Worm (Caenorhabditis elegans) whole organism, young adult: ENCODE measurements around the gene F14H3.14.

Experiments used
- B0019.2 ChIP-seq: fragments of 200-800 bp; sonication (Bioruptor generic); conservative IDR thresholded peaks from 2 replicates; pipeline ENCODE4 v1.3.6; 2022; ENCODE audit warnings: missing genetic modification reagents, missing genetic modification characterization, missing compliant biosample characterization
- B0035.1 ChIP-seq: sonication (generic microtip); optimal IDR thresholded peaks from 2 replicates; lab custom pipeline; 2016; ENCODE audit warnings: missing genetic modification characterization, mild to moderate bottlenecking, missing compliant biosample characterization, missing genotype, missing genetic modification reagents
- B0261.1 ChIP-seq: sonication (generic microtip); optimal IDR thresholded peaks from 2 replicates; lab custom pipeline; 2016; ENCODE audit warnings: mild to moderate bottlenecking, missing genetic modification characterization, moderate library complexity, missing compliant biosample characterization
- B0336.3 ChIP-seq: fragments of 200-800 bp; sonication (Bioruptor generic); IDR thresholded peaks from 2 replicates; pipeline ENCODE4 v1.3.6; 2022; ENCODE audit warnings: missing genetic modification characterization, missing compliant biosample characterization
- D2030.7 ChIP-seq: fragments of 200-800 bp; sonication (Bioruptor generic); IDR thresholded peaks from 2 replicates; pipeline ENCODE4 v1.3.6; 2022; ENCODE audit warnings: missing genetic modification reagents, missing genetic modification characterization, missing compliant biosample characterization
- F23B12.7 ChIP-seq: sonication (generic microtip); optimal IDR thresholded peaks from 2 replicates; lab custom pipeline; 2017; ENCODE audit warnings: missing genetic modification characterization, mild to moderate bottlenecking, missing compliant biosample characterization, antibody characterized with exemption, moderate library complexity; ENCODE audit not compliant: insufficient read depth
- F49E8.2 ChIP-seq: sonication (generic microtip); optimal IDR thresholded peaks from 3 replicates; lab custom pipeline; 2017; ENCODE audit warnings: missing genetic modification characterization, mild to moderate bottlenecking, missing compliant biosample characterization, antibody characterized with exemption, moderate library complexity; ENCODE audit not compliant: insufficient read depth
- F52B5.7 ChIP-seq: sonication (generic microtip); optimal IDR thresholded peaks from 2 replicates; lab custom pipeline; 2016; ENCODE audit warnings: mild to moderate bottlenecking, missing genetic modification characterization, missing compliant biosample characterization
- K11D2.4 ChIP-seq: fragments of 200-800 bp; sonication (Bioruptor generic); IDR thresholded peaks from 2 replicates; pipeline ENCODE4 v1.3.6; 2022; ENCODE audit warnings: missing genetic modification reagents, missing genetic modification characterization, missing compliant biosample characterization
- Y79H2A.3 ChIP-seq: fragments of 200-800 bp; sonication (Bioruptor generic); conservative IDR thresholded peaks from 2 replicates; pipeline ENCODE4 v1.3.6; 2022; ENCODE audit warnings: missing genetic modification reagents, missing genetic modification characterization, missing compliant biosample characterization
- Y95B8A.8 ChIP-seq: fragments of 200-800 bp; sonication (Bioruptor generic); IDR thresholded peaks from 2 replicates; pipeline ENCODE4 v1.3.6; 2022; ENCODE audit warnings: missing genetic modification reagents, missing genetic modification characterization, missing compliant biosample characterization
- aptf-2 ChIP-seq: fragments of 200-800 bp; sonication (Bioruptor generic); conservative IDR thresholded peaks from 2 replicates; pipeline ENCODE4 v1.3.6; 2022; ENCODE audit warnings: missing genetic modification reagents, missing genetic modification characterization, missing compliant biosample characterization
- aptf-3 ChIP-seq: fragments of 200-800 bp; sonication (Bioruptor generic); IDR thresholded peaks from 2 replicates; pipeline ENCODE4 v1.3.6; 2022; ENCODE audit warnings: missing genetic modification characterization, missing compliant biosample characterization
- atf-7 ChIP-seq: sonication (generic microtip); optimal IDR thresholded peaks from 2 replicates; lab custom pipeline; 2017; ENCODE audit warnings: mild to moderate bottlenecking, missing genetic modification characterization, missing compliant biosample characterization
- athp-1 ChIP-seq: sonication (generic microtip); optimal IDR thresholded peaks from 2 replicates; lab custom pipeline; 2017; ENCODE audit warnings: mild to moderate bottlenecking, missing genetic modification characterization, missing compliant biosample characterization
- attf-3 ChIP-seq: fragments of 200-800 bp; sonication (Bioruptor generic); conservative IDR thresholded peaks from 2 replicates; pipeline ENCODE4 v1.3.6; 2022; ENCODE audit warnings: missing genetic modification reagents, missing genetic modification characterization, missing compliant biosample characterization
- attf-6 ChIP-seq: fragments of 200-800 bp; sonication (Bioruptor generic); IDR thresholded peaks from 2 replicates; pipeline ENCODE4 v1.3.6; 2022; ENCODE audit warnings: missing genetic modification reagents, missing genetic modification characterization, missing compliant biosample characterization
- bed-1 ChIP-seq: fragments of 200-800 bp; sonication (Bioruptor generic); IDR thresholded peaks from 2 replicates; pipeline ENCODE4 v1.3.6; 2022; ENCODE audit warnings: missing genetic modification reagents, missing genetic modification characterization, missing compliant biosample characterization
- ceh-27 ChIP-seq: fragments of 200-800 bp; sonication (Bioruptor generic); optimal IDR thresholded peaks from 2 replicates; lab custom pipeline; 2018; ENCODE audit warnings: mild to moderate bottlenecking, missing genetic modification characterization, moderate library complexity, missing compliant biosample characterization
- chd-7 ChIP-seq: sonication (generic microtip); optimal IDR thresholded peaks from 2 replicates; lab custom pipeline; 2016; ENCODE audit warnings: mild to moderate bottlenecking, missing genetic modification characterization, moderate library complexity, missing compliant biosample characterization
- die-1 ChIP-seq: sonication (generic microtip); optimal IDR thresholded peaks from 2 replicates; lab custom pipeline; 2016; ENCODE audit warnings: missing genotype, mild to moderate bottlenecking, missing genetic modification characterization, missing compliant biosample characterization
- dox-1 ChIP-seq: fragments of 200-800 bp; sonication (Bioruptor generic); IDR thresholded peaks from 2 replicates; pipeline ENCODE4 v1.3.6; 2022; ENCODE audit warnings: missing genetic modification reagents, missing genetic modification characterization, missing compliant biosample characterization
- efl-1 ChIP-seq: fragments of 150-350 bp; optimal IDR thresholded peaks from 2 replicates; lab custom pipeline; 2014; ENCODE audit warnings: missing biosample characterization, missing genetic modification reagents, missing genetic modification characterization
- egl-18 ChIP-seq: fragments of 200-800 bp; sonication (Bioruptor generic); IDR thresholded peaks from 2 replicates; pipeline ENCODE4 v1.3.6; 2022; ENCODE audit warnings: missing genetic modification reagents, missing genetic modification characterization, missing compliant biosample characterization
- ekl-4 ChIP-seq: fragments of 200-800 bp; sonication (Bioruptor generic); IDR thresholded peaks from 2 replicates; pipeline ENCODE4 v1.3.6; 2022; ENCODE audit warnings: missing genetic modification reagents, missing genetic modification characterization, missing compliant biosample characterization
- him-1 ChIP-seq: sonication (generic microtip); optimal IDR thresholded peaks from 2 replicates; lab custom pipeline; 2016; ENCODE audit warnings: missing genotype, missing genetic modification reagents, missing genetic modification characterization, missing compliant biosample characterization
- hlh-12 ChIP-seq: sonication (generic microtip); optimal IDR thresholded peaks from 2 replicates; lab custom pipeline; 2016; ENCODE audit warnings: missing genetic modification characterization, missing compliant biosample characterization
- lin-26 ChIP-seq: fragments of 200-800 bp; sonication (Bioruptor generic); IDR thresholded peaks from 2 replicates; pipeline ENCODE4 v1.3.6; 2022; ENCODE audit warnings: missing genetic modification reagents, missing genetic modification characterization, missing compliant biosample characterization
- lir-1 ChIP-seq: fragments of 200-800 bp; sonication (Bioruptor generic); conservative IDR thresholded peaks from 2 replicates; pipeline ENCODE4 v1.3.6; 2022; ENCODE audit warnings: missing genetic modification reagents, missing genetic modification characterization, missing compliant biosample characterization
- madf-3 ChIP-seq: fragments of 200-800 bp; sonication (Bioruptor generic); IDR thresholded peaks from 2 replicates; pipeline ENCODE4 v1.3.6; 2022; ENCODE audit warnings: missing genetic modification reagents, missing genetic modification characterization, missing compliant biosample characterization
- madf-6 ChIP-seq: fragments of 200-800 bp; sonication (Bioruptor generic); IDR thresholded peaks from 2 replicates; pipeline ENCODE4 v1.3.6; 2022; ENCODE audit warnings: missing genetic modification reagents, missing genetic modification characterization, missing compliant biosample characterization
- madf-8 ChIP-seq: fragments of 200-800 bp; sonication (Bioruptor generic); conservative IDR thresholded peaks from 2 replicates; pipeline ENCODE4 v1.3.6; 2022; ENCODE audit warnings: missing genetic modification reagents, missing genetic modification characterization, missing compliant biosample characterization
- mes-4 ChIP-seq: sonication (generic microtip); optimal IDR thresholded peaks from 2 replicates; lab custom pipeline; 2016; ENCODE audit warnings: missing genotype, missing genetic modification characterization, missing compliant biosample characterization
- nfya-1 ChIP-seq: sonication (generic microtip); optimal IDR thresholded peaks from 2 replicates; lab custom pipeline; 2017; ENCODE audit warnings: antibody characterized with exemption, missing compliant biosample characterization, missing genetic modification characterization, borderline replicate concordance; ENCODE audit not compliant: insufficient read depth
- nfyb-1 ChIP-seq: fragments of 200-800 bp; sonication (Bioruptor generic); IDR thresholded peaks from 2 replicates; pipeline ENCODE4 v1.3.6; 2022; ENCODE audit warnings: missing genetic modification reagents, missing genetic modification characterization, missing compliant biosample characterization
- tbp1 ChIP-seq: fragments of 200-800 bp; sonication (Bioruptor generic); optimal IDR thresholded peaks from 2 replicates; lab custom pipeline; 2018; ENCODE audit warnings: mild to moderate bottlenecking, missing genetic modification characterization, missing compliant biosample characterization
- tlf-1 ChIP-seq: fragments of 200-800 bp; sonication (Bioruptor generic); optimal IDR thresholded peaks from 2 replicates; lab custom pipeline; 2018; ENCODE audit warnings: mild to moderate bottlenecking, missing genetic modification characterization, missing compliant biosample characterization
- unc-130 ChIP-seq: sonication (generic microtip); optimal IDR thresholded peaks from 2 replicates; lab custom pipeline; 2016; ENCODE audit warnings: missing genetic modification reagents, missing genetic modification characterization, missing compliant biosample characterization
- xnd-1 ChIP-seq: sonication (generic microtip); optimal IDR thresholded peaks from 2 replicates; lab custom pipeline; 2016; ENCODE audit warnings: missing genotype, missing genetic modification reagents, missing genetic modification characterization, missing compliant biosample characterization
- zfh-2 ChIP-seq: fragments of 200-800 bp; sonication (Bioruptor generic); conservative IDR thresholded peaks from 2 replicates; pipeline ENCODE4 v1.3.6; 2022; ENCODE audit warnings: missing genetic modification reagents, missing genetic modification characterization, missing compliant biosample characterization
- ztf-18 ChIP-seq: sonication (generic microtip); optimal IDR thresholded peaks from 2 replicates; lab custom pipeline; 2016; ENCODE audit warnings: missing genotype, mild to moderate bottlenecking, missing genetic modification characterization, missing compliant biosample characterization
- ztf-22 ChIP-seq: fragments of 200-800 bp; sonication (Bioruptor generic); optimal IDR thresholded peaks from 2 replicates; lab custom pipeline; 2018; ENCODE audit warnings: mild to moderate bottlenecking, missing genetic modification characterization, moderate library complexity, missing compliant biosample characterization
- ztf-6 ChIP-seq: fragments of 200-800 bp; sonication (Bioruptor generic); IDR thresholded peaks from 2 replicates; pipeline ENCODE4 v1.3.6; 2022; ENCODE audit warnings: missing genetic modification reagents, missing genetic modification characterization, missing compliant biosample characterization

F14H3.14 gene

DNA sequence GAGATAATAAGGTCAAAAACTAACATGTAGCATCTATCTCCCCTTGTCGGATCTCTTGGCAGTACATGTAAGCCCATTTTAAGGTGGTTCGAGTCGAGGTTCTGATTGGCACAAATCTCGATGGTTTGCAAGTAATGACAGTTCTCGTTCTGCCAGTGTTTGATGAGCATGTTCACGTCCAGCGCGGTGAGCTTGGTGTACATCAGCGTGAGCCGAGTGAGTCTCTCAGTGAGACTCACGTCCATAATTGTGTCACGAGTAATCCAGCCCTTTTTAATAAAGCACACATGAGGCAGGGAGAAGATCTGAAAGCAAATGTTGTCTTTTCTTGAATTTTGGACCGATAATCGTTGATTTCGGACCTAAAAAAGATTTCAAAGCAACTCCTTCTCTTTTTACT, 29.9 kb downstream of the F14H3.14 start, which contains the start of gene T10C6.16:
Gene T10C6.16 (minus strand): TSS at position 245 of the 400 bp plus-strand sequence.
- TF ChIP-seq dox-1 (no peak), nfyb-1 (GFP tag; lab: Robert Waterston, UW) (no peak), ztf-6 (GFP tag; lab: Robert Waterston, UW) (no peak), hlh-12 (tag; lab: Kevin White, UChicago) (no peak), lir-1 (no peak), atf-7 (no peak), K11D2.4 (no peak), tlf-1 (no peak), F23B12.7 (no peak), nfya-1 (tag; lab: Kevin White, UChicago) (no peak), lin-26 (GFP tag; lab: Robert Waterston, UW) (no peak), B0019.2 (no peak)

DNA sequence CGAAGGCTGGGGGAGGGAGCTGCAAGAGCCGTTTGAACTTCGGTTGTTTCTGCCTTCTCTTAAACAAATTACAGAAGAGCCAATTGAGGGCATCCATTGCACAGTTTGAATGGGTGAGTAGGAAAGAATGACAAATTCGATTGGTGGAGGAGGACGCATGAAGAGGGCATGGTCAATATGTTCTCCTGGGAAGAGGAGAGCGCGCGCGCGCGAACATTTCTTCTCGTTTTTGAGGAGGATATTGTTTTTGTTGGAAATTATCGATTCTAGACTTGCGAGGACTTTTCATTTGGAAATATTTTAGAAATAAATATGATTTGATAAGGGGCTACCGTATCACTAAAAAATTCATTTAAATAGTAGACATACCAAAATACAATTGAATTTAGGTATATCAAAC, 31.1 kb downstream of the F14H3.14 start, which contains the start of gene T10C6.7:
Gene T10C6.7 (minus strand): TSS at position 143 of the 400 bp plus-strand sequence.
- TF ChIP-seq die-1 (tag; lab: Kevin White, UChicago) (no peak), efl-1 (GFP tag; lab: Kevin White, UChicago) (peak; percentile 34), Y79H2A.3 (GFP tag; lab: Robert Waterston, UW) (no peak), ztf-22 (GFP tag; lab: Kevin White, UChicago) (no peak), madf-8 (peak; percentile 69), chd-7 (tag; lab: Kevin White, UChicago) (no peak), bed-1 (GFP tag; lab: Robert Waterston, UW) (no peak), F49E8.2 (no peak), madf-6 (GFP tag; lab: Robert Waterston, UW) (peak; percentile 87), xnd-1 (tag; lab: Kevin White, UChicago) (peak; percentile 7), lin-26 (GFP tag; lab: Robert Waterston, UW) (no peak), B0336.3 (no peak), aptf-2 (GFP tag; lab: Robert Waterston, UW) (peak; percentile 100), D2030.7 (GFP tag; lab: Robert Waterston, UW) (peak; percentile 18; the same call in 1 of the 2 replicates), lir-1 (0 out of 2 replicates have a peak, but pooled peaks have one; percentile 10), mes-4 (tag; lab: Kevin White, UChicago) (no peak), aptf-3 (GFP tag; lab: Robert Waterston, UW) (peak; percentile 98), madf-3 (peak; percentile 39; the same call in 1 of the 2 replicates), attf-6 (no peak)

DNA sequence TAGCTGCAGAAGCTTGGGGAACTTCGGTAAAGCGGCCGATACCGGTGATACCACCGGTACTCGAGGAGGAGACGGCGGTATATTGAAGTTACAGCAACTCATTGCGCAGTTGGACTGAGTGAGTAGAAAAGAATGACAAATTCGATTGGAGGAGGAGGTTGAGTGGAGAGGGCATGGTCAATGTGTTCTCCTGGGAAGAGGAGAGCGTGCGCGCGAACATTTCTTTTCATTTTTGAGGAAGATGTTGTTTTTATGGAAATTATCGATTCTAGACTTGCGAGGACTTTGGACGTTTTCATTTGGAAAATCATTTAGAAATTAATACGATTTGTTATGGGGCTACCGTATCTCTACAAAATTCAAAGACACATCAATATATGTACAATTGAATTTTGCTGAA, 33.5 kb downstream of the F14H3.14 start:
- no peak for TF ChIP-seq B0261.1 (tag; lab: Kevin White, UChicago)
- peak; percentile 92 for TF ChIP-seq aptf-2 (GFP tag; lab: Robert Waterston, UW)

DNA sequence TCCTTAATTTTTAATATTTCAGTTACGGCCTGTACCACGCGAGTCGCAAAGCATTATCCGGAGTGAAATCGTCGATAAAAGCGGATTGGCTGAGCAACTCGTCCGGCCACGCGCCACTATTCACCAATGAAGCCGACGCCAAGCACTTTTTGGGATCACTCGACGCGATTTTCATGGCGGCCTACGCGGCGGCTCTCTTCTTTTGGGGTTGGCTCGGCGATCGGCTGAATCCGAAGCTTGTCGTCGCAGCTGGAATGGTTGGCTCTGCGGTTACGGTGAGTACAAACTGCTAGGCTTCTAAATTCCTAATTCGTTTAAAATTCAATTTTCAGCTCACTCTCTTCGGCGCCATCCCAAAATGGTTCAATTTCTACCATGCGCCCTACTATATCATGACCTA, 37.8 kb downstream of the F14H3.14 start:
- TF ChIP-seq zfh-2 (GFP tag; lab: Robert Waterston, UW) (peak; percentile 51), egl-18 (GFP tag; lab: Robert Waterston, UW) (no peak)
- TF ChIP-seq, all 124 proteins: peak for 1

DNA sequence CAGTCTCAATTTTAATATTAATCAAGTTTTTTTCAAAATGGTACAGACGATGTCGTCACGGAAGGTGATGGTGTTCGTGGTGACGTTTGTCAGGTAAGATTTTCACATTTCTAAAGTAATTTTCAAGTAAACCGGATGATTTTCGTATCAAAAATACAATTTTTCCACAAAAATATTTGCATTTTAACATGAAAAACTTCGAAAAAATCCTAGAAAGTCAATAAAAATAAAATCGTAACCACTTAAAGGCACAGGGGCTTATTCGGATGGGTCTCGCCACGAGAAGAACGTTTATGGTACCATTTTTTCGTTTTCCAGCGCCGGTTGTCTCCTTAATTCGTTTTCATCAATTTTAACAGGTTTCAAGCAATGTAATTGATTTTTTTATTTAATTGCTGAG, 38.4 kb downstream of the F14H3.14 start, which contains the start of gene T10C6.6:
Gene T10C6.6 (plus strand): TSS at position 27 of the 400 bp plus-strand sequence.
- TF ChIP-seq ztf-6 (GFP tag; lab: Robert Waterston, UW) = no peak
- no peak for TF ChIP-seq F52B5.7 (tag; lab: Kevin White, UChicago)
- TF ChIP-seq athp-1 (tag; lab: Kevin White, UChicago) = no peak
- no peak for TF ChIP-seq B0035.1 (tag; lab: Kevin White, UChicago)
- no peak for TF ChIP-seq ceh-27 (GFP tag; lab: Kevin White, UChicago)
- TF ChIP-seq B0336.3 = peak; percentile 24; the same call in 1 of the 2 replicates
- no peak for TF ChIP-seq attf-3 (GFP tag; lab: Robert Waterston, UW)
- peak; percentile 54; the same call in 1 of the 2 replicates for TF ChIP-seq ekl-4 (GFP tag; lab: Robert Waterston, UW)
- no peak for TF ChIP-seq unc-130 (GFP tag; lab: Kevin White, UChicago)
- no peak for TF ChIP-seq efl-1 (GFP tag; lab: Kevin White, UChicago)
- TF ChIP-seq him-1 (tag; lab: Kevin White, UChicago) = peak; percentile 12
- no peak for TF ChIP-seq chd-7 (tag; lab: Kevin White, UChicago)
- no peak for TF ChIP-seq Y95B8A.8
- no peak for TF ChIP-seq ztf-18
- no peak for TF ChIP-seq tbp1
